Worm (Caenorhabditis elegans) whole organism, L3 larva: ENCODE data around the gene rif-1.2.

ENCODE experiments used
- R02D3.7 ChIP-seq: fragments of 150-350 bp; optimal IDR thresholded peaks from 2 replicates; lab custom pipeline; 2014; ENCODE audit warnings: missing biosample characterization, missing genetic modification characterization
- ZK546.5 ChIP-seq: sonication (generic microtip); optimal IDR thresholded peaks from 2 replicates; lab custom pipeline; 2017; ENCODE audit warnings: missing biosample characterization, missing genetic modification characterization
- aly-2 ChIP-seq: fragments of 150-350 bp; optimal IDR thresholded peaks from 2 replicates; lab custom pipeline; 2014; ENCODE audit warnings: missing biosample characterization, missing genetic modification characterization
- ama-1 ChIP-seq: fragments of 150-350 bp; optimal IDR thresholded peaks from 2 replicates; lab custom pipeline; 2018
- ceh-16 ChIP-seq: sonication (generic microtip); optimal IDR thresholded peaks from 2 replicates; lab custom pipeline; 2017; ENCODE audit warnings: missing biosample characterization, missing genetic modification characterization
- ceh-28 ChIP-seq: fragments of 150-350 bp; optimal IDR thresholded peaks from 2 replicates; lab custom pipeline; 2014; ENCODE audit warnings: missing biosample characterization, missing genetic modification reagents, missing genetic modification characterization
- ceh-82 ChIP-seq: fragments of 150-350 bp; optimal IDR thresholded peaks from 2 replicates; lab custom pipeline; 2014; ENCODE audit warnings: missing biosample characterization, missing genetic modification characterization
- ceh-9 ChIP-seq: sonication (generic microtip); optimal IDR thresholded peaks from 2 replicates; lab custom pipeline; 2018; ENCODE audit warnings: missing biosample characterization, missing genetic modification characterization
- daf-12 ChIP-seq: fragments of 150-350 bp; optimal IDR thresholded peaks from 2 replicates; lab custom pipeline; 2014; ENCODE audit warnings: missing biosample characterization, missing genetic modification reagents, missing genetic modification characterization
- egl-5 ChIP-seq: fragments of 150-350 bp; optimal IDR thresholded peaks from 2 replicates; lab custom pipeline; 2017; ENCODE audit warnings: missing biosample characterization, missing genetic modification reagents, missing genetic modification characterization, inconsistent platforms
- elt-1 ChIP-seq: fragments of 150-350 bp; optimal IDR thresholded peaks from 2 replicates; lab custom pipeline; 2014; ENCODE audit warnings: missing biosample characterization, missing genetic modification characterization
- elt-2 ChIP-seq: sonication (generic microtip); optimal IDR thresholded peaks from 2 replicates; lab custom pipeline; 2016; ENCODE audit warnings: missing genetic modification reagents, mild to moderate bottlenecking, missing genetic modification characterization, missing compliant biosample characterization
- elt-3 ChIP-seq, 3 experiments: fragments of 150-350 bp in 1 of 3; sonication (generic microtip) in 2 of 3; optimal IDR thresholded peaks; 2 replicates in 2 of 3; 4 replicates in 1 of 3; lab custom pipeline; 2014 to 2017; ENCODE audit warnings: missing biosample characterization in 3 of 3, missing genetic modification characterization in 3 of 3
- fkh-10 ChIP-seq: sonication (generic microtip); optimal IDR thresholded peaks from 2 replicates; lab custom pipeline; 2017; ENCODE audit warnings: missing biosample characterization, missing genetic modification reagents, missing genetic modification characterization
- fkh-2 ChIP-seq: fragments of 150-350 bp; optimal IDR thresholded peaks from 2 replicates; lab custom pipeline; 2014; ENCODE audit warnings: missing biosample characterization, missing genetic modification reagents, missing genetic modification characterization
- fos-1 ChIP-seq: fragments of 150-350 bp; optimal IDR thresholded peaks from 2 replicates; lab custom pipeline; 2014; ENCODE audit warnings: missing biosample characterization, missing genetic modification characterization
- hmg-11 ChIP-seq: sonication (generic microtip); optimal IDR thresholded peaks from 2 replicates; lab custom pipeline; 2016; ENCODE audit warnings: missing genetic modification characterization, missing compliant biosample characterization
- jun-1 ChIP-seq: fragments of 150-350 bp; optimal IDR thresholded peaks from 2 replicates; lab custom pipeline; 2014; ENCODE audit warnings: missing biosample characterization, missing genetic modification reagents, missing genetic modification characterization
- lin-15B ChIP-seq: fragments of 150-350 bp; optimal IDR thresholded peaks from 2 replicates; lab custom pipeline; 2014; ENCODE audit warnings: missing biosample characterization, missing genetic modification characterization
- lin-39 ChIP-seq: fragments of 150-350 bp; optimal IDR thresholded peaks from 2 replicates; lab custom pipeline; 2018; ENCODE audit warnings: missing biosample characterization, missing genetic modification reagents, missing genetic modification characterization
- mdl-1 ChIP-seq: fragments of 150-350 bp; optimal IDR thresholded peaks from 2 replicates; lab custom pipeline; 2014; ENCODE audit warnings: missing biosample characterization, missing genetic modification characterization
- mml-1 ChIP-seq: fragments of 150-350 bp; sonication (generic microtip); optimal IDR thresholded peaks from 3 replicates; lab custom pipeline; 2014; ENCODE audit warnings: missing biosample characterization, missing genetic modification characterization
- nfya-1 ChIP-seq: sonication (generic microtip); optimal IDR thresholded peaks from 2 replicates; lab custom pipeline; 2017; ENCODE audit warnings: missing genetic modification characterization, mild to moderate bottlenecking, missing compliant biosample characterization, antibody characterized with exemption, moderate library complexity; ENCODE audit not compliant: insufficient read depth
- nhr-11 ChIP-seq: fragments of 150-350 bp; optimal IDR thresholded peaks from 2 replicates; lab custom pipeline; 2014; ENCODE audit warnings: missing biosample characterization, missing genetic modification characterization
- nhr-12 ChIP-seq: fragments of 150-350 bp; optimal IDR thresholded peaks from 2 replicates; lab custom pipeline; 2014; ENCODE audit warnings: missing biosample characterization, missing genetic modification characterization
- nhr-23 ChIP-seq: fragments of 150-350 bp; optimal IDR thresholded peaks from 2 replicates; lab custom pipeline; 2014; ENCODE audit warnings: missing biosample characterization, missing genetic modification reagents, missing genetic modification characterization
- nhr-25 ChIP-seq: sonication (generic microtip); optimal IDR thresholded peaks from 2 replicates; lab custom pipeline; 2017; ENCODE audit warnings: missing biosample characterization, missing genetic modification characterization
- nhr-28 ChIP-seq: fragments of 150-350 bp; optimal IDR thresholded peaks from 2 replicates; lab custom pipeline; 2014; ENCODE audit warnings: missing biosample characterization, missing genetic modification characterization
- nhr-43 ChIP-seq: sonication (generic microtip); optimal IDR thresholded peaks from 2 replicates; lab custom pipeline; 2016; ENCODE audit warnings: mild to moderate bottlenecking, missing genetic modification characterization, missing compliant biosample characterization; ENCODE audit not compliant: poor library complexity, severe bottlenecking
- nhr-67 ChIP-seq: fragments of 150-350 bp; optimal IDR thresholded peaks from 2 replicates; lab custom pipeline; 2014; ENCODE audit warnings: missing biosample characterization, missing genetic modification characterization
- nhr-76 ChIP-seq: fragments of 150-350 bp; sonication (generic microtip); optimal IDR thresholded peaks from 5 replicates; lab custom pipeline; 2014; ENCODE audit warnings: missing biosample characterization, missing genetic modification characterization
- nhr-77 ChIP-seq: fragments of 150-350 bp; optimal IDR thresholded peaks from 2 replicates; lab custom pipeline; 2014; ENCODE audit warnings: missing biosample characterization, missing genetic modification characterization
- pha-4 ChIP-seq: fragments of 150-350 bp; optimal IDR thresholded peaks from 2 replicates; lab custom pipeline; 2014; ENCODE audit warnings: missing biosample characterization, missing genetic modification reagents, missing genetic modification characterization
- pqm-1 ChIP-seq: fragments of 150-350 bp; optimal IDR thresholded peaks from 2 replicates; lab custom pipeline; 2017; ENCODE audit warnings: missing biosample characterization, missing genetic modification characterization, inconsistent platforms
- sea-2 ChIP-seq: fragments of 150-350 bp; sonication (generic microtip); optimal IDR thresholded peaks from 4 replicates; lab custom pipeline; 2014; ENCODE audit warnings: missing biosample characterization, missing genetic modification reagents, missing genetic modification characterization
- skn-1 ChIP-seq: fragments of 150-350 bp; optimal IDR thresholded peaks from 2 replicates; lab custom pipeline; 2014; ENCODE audit warnings: missing biosample characterization, missing genetic modification characterization
- snpc-4 ChIP-seq: fragments of 150-350 bp; optimal IDR thresholded peaks from 2 replicates; lab custom pipeline; 2014; ENCODE audit warnings: missing biosample characterization, missing genetic modification characterization
- tbx-2 ChIP-seq: sonication (generic microtip); optimal IDR thresholded peaks from 2 replicates; lab custom pipeline; 2016; ENCODE audit warnings: mild to moderate bottlenecking, missing genetic modification characterization, missing compliant biosample characterization
- unc-39 ChIP-seq: sonication (generic microtip); optimal IDR thresholded peaks from 4 replicates; lab custom pipeline; 2017; ENCODE audit warnings: missing biosample characterization, missing genetic modification characterization
- unc-62 ChIP-seq: fragments of 150-350 bp; sonication (generic microtip); optimal IDR thresholded peaks from 4 replicates; lab custom pipeline; 2014; ENCODE audit warnings: missing biosample characterization, missing genetic modification reagents, missing genetic modification characterization
- zag-1 ChIP-seq: fragments of 150-350 bp; optimal IDR thresholded peaks from 2 replicates; lab custom pipeline; 2014; ENCODE audit warnings: missing biosample characterization, missing genetic modification characterization
- ztf-11 ChIP-seq: fragments of 150-350 bp; optimal IDR thresholded peaks from 2 replicates; lab custom pipeline; 2014; ENCODE audit warnings: missing biosample characterization, missing genetic modification characterization
- ztf-4 ChIP-seq: fragments of 150-350 bp; optimal IDR thresholded peaks from 2 replicates; lab custom pipeline; 2014; ENCODE audit warnings: missing biosample characterization, missing genetic modification characterization

The rif-1.2 gene

DNA sequence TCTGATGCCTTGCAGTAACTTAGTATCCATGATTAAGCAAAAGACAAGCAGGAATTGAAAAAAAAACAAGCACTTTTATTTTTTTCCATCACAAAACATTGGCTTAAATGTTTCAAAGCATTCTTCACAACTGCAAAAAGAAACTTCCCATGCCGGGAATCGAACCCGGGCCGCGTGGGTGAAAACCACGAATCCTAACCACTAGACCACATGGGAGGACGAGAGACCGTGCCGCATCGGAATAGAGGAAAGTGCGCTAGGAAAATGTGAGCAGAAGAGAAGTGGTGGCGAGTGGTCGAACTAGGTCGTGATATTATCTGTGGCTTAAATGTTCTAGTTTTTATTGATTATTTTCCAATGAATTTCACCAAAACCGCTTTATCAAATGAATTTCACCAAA lies 3.7 kb downstream of the rif-1.2 start:
- peak; percentile 87 for TF ChIP-seq hmg-11
- TF ChIP-seq daf-12 (tag; lab: Kevin White, UChicago): no peak
- no peak for TF ChIP-seq jun-1 (tag; lab: Kevin White, UChicago)
- peak; percentile 39 for TF ChIP-seq lin-39 (tag; lab: Kevin White, UChicago)
- peak; percentile 18 for TF ChIP-seq tbx-2 (tag; lab: Kevin White, UChicago)
- peak; percentile 33 for TF ChIP-seq ceh-28
- peak; percentile 14 for TF ChIP-seq pqm-1 (tag; lab: Kevin White, UChicago)
- TF ChIP-seq nhr-77 (tag; lab: Kevin White, UChicago): no peak
- peak; percentile 35 for TF ChIP-seq elt-2
- TF ChIP-seq ztf-11 (tag; lab: Kevin White, UChicago): no peak
- peak; percentile 44 for TF ChIP-seq nhr-43 (tag; lab: Kevin White, UChicago)
- TF ChIP-seq ceh-16: no peak
- TF ChIP-seq nfya-1 (tag; lab: Kevin White, UChicago): no peak
- no peak for TF ChIP-seq nhr-67 (tag; lab: Kevin White, UChicago)

ce11 chrX:12365388-12365787 lies 5.8 kb downstream of the rif-1.2 start, which contains the start of gene F19H6.4:
Gene F19H6.4, plus strand, starts transcription at chrX:12365688.
- TF ChIP-seq nhr-12 (tag; lab: Kevin White, UChicago): no peak
- no peak for TF ChIP-seq fkh-10
- TF ChIP-seq, all 47 proteins: peak for 0

DNA sequence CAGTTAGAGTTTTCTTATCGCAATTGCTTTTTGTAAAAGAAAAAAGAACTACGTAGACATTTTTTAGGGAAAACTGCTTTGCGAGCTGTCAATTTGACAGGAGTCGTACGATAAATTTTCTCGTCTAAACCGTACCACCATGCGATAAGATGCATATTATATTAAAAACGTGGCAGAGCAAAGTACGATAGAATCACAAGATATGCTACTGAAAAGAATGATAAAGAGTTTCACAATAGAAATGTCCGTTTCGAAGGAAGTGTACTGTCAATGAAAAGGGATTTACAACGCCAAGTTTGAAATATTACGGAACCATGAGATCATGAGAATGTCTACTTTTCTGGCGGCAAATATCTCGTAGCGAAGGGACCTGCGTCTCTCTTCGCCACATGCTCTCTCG lies 6.4 kb downstream of the rif-1.2 start, which contains the start of gene F19H6.5:
F19H6.5 (minus strand) TSS at position 101 of the 400 bp plus-strand sequence.
- TF ChIP-seq elt-3 (tag; optimal IDR thresholded peaks at IDR 0.05; lab: Kevin White, UChicago): no peak
- no peak for TF ChIP-seq tbx-2 (tag; lab: Kevin White, UChicago)
- TF ChIP-seq fos-1 (tag; lab: Kevin White, UChicago): no peak
- no peak for TF ChIP-seq elt-1
- TF ChIP-seq ztf-11 (tag; lab: Kevin White, UChicago): no peak
- TF ChIP-seq fkh-10: no peak
- no peak for TF ChIP-seq nhr-23 (tag; lab: Kevin White, UChicago)
- no peak for TF ChIP-seq unc-62
- no peak for TF ChIP-seq R02D3.7
- no peak for TF ChIP-seq ceh-9 (tag; lab: Kevin White, UChicago)
- no peak for TF ChIP-seq zag-1 (tag; lab: Kevin White, UChicago)

- TF ChIP-seq nhr-25: peak; percentile 87
- TF ChIP-seq nhr-28 (tag; lab: Kevin White, UChicago): peak; percentile 96
- peak; percentile 100 for TF ChIP-seq ceh-28
- peak; percentile 11 for TF ChIP-seq sea-2
- no peak for TF ChIP-seq ama-1 (lab: Kevin White, UChicago)
- peak; percentile 56 for TF ChIP-seq fkh-2 (tag; lab: Kevin White, UChicago)
- peak; percentile 98 for TF ChIP-seq nhr-11 (tag; lab: Kevin White, UChicago)
- peak; percentile 75 for TF ChIP-seq elt-1
- peak; percentile 99 for TF ChIP-seq nhr-43 (tag; lab: Kevin White, UChicago)
- TF ChIP-seq lin-15B (tag; lab: Kevin White, UChicago): peak; percentile 12
- peak; percentile 99 for TF ChIP-seq nhr-23 (tag; lab: Kevin White, UChicago)
- peak; percentile 77 for TF ChIP-seq hmg-11
- TF ChIP-seq elt-3 (tag; optimal IDR thresholded peaks at IDR 0.05; lab: Kevin White, UChicago): peak; percentile 72 to 98 (median 87)
- TF ChIP-seq R02D3.7: peak; percentile 91
- peak; percentile 93 for TF ChIP-seq daf-12 (tag; lab: Kevin White, UChicago)
- no peak for TF ChIP-seq ceh-9 (tag; lab: Kevin White, UChicago)
- TF ChIP-seq mdl-1 (tag; lab: Kevin White, UChicago): peak; percentile 86
- TF ChIP-seq skn-1: peak; percentile 99
- peak; percentile 98 for TF ChIP-seq aly-2 (tag; lab: Kevin White, UChicago)
- TF ChIP-seq elt-2: peak; percentile 84
- TF ChIP-seq zag-1 (tag; lab: Kevin White, UChicago): peak; percentile 88
- TF ChIP-seq lin-39 (tag; lab: Kevin White, UChicago): peak; percentile 82
- TF ChIP-seq ztf-4: peak; percentile 93
- TF ChIP-seq fos-1 (tag; lab: Kevin White, UChicago): peak; percentile 91
- peak; percentile 25 for TF ChIP-seq nhr-12 (tag; lab: Kevin White, UChicago)
- peak; percentile 99 for TF ChIP-seq pha-4 (tag; lab: Kevin White, UChicago)
- peak; percentile 66 for TF ChIP-seq ceh-16
- peak; percentile 91 for TF ChIP-seq nfya-1 (tag; lab: Kevin White, UChicago)
- TF ChIP-seq egl-5 (tag; lab: Kevin White, UChicago): peak; percentile 98
- TF ChIP-seq tbx-2 (tag; lab: Kevin White, UChicago): peak; percentile 98
- peak; percentile 93 for TF ChIP-seq pqm-1 (tag; lab: Kevin White, UChicago)
- no peak for TF ChIP-seq mml-1 (tag; lab: Kevin White, UChicago)
- peak; percentile 86 for TF ChIP-seq nhr-76
- no peak for TF ChIP-seq unc-39 (tag; lab: Kevin White, UChicago)
- TF ChIP-seq fkh-10: peak; percentile 99
- peak; percentile 53 for TF ChIP-seq ztf-11 (tag; lab: Kevin White, UChicago)
- peak; percentile 72 for TF ChIP-seq ZK546.5 (tag; lab: Kevin White, UChicago)
- peak; percentile 96 for TF ChIP-seq ceh-82 (tag; lab: Kevin White, UChicago)
- TF ChIP-seq nhr-67 (tag; lab: Kevin White, UChicago): peak; percentile 58
- peak; percentile 94 for TF ChIP-seq snpc-4 (tag; lab: Kevin White, UChicago)
These were observed 8.2 kb downstream of the rif-1.2 start for ce11 chrX:12362951-12363486.
